Fruit fly (Drosophila melanogaster) Kc167 (cell line): ENCODE results near the gene Fad2.

Experiments used
- Sin3A ChIP-seq: fragments of >200 bp; optimal IDR thresholded peaks from 2 replicates; lab custom pipeline; 2018; ENCODE audit warnings: missing external identifiers
- psq ChIP-seq: fragments of >200 bp; optimal IDR thresholded peaks from 2 replicates; lab custom pipeline; 2017; ENCODE audit warnings: missing external identifiers

DNA sequence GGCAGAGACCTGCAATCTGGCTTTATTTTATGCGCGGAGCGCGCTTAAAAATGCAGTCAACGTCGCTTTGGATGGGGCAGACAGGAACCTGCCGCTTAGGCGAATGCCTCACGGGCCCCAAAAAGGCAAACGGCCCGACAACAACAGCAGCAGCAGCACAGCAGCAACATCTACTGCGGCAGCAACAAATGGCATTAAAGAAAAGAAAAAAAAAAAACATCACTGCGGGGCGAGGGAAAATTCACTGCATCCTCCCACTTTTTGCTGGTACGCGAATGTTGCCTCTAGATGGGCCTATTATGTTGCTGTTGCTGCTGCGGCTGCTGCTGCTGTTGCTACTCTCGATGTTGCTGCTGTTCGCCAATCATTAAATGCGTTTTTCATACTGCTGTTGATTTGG lies 1.4 kb upstream of the Fad2 start:
- TF ChIP-seq psq (lab: Kevin White, UChicago) = no peak
- TF ChIP-seq Sin3A (lab: Kevin White, UChicago) = no peak
